Worm (Caenorhabditis elegans): Measurements from ENCODE around the gene dsl-4.

The dsl-4 gene

ce11 chrX:14127291-14127922 is 37.2 kb downstream of the dsl-4 start, which contains the start of gene F28H6.4 (continued):
- TF ChIP-seq pax-3 (tag; optimal IDR thresholded peaks at IDR 0.05) = no peak
- no peak for TF ChIP-seq sptf-1 (tag; optimal IDR thresholded peaks at IDR 0.05)
- no peak for TF ChIP-seq fkh-10 (GFP tag; optimal IDR thresholded peaks at IDR 0.05)
- TF ChIP-seq vab-15 (tag; optimal IDR thresholded peaks at IDR 0.05) = no peak
- TF ChIP-seq F16B12.6 (tag; optimal IDR thresholded peaks at IDR 0.05) = no peak
- TF ChIP-seq swsn-7 (tag; optimal IDR thresholded peaks at IDR 0.05) = peak; percentile 9
- no peak for TF ChIP-seq ces-1 (GFP tag; optimal IDR thresholded peaks at IDR 0.05)
- peak; percentile 2 for TF ChIP-seq tbx-2 (tag; optimal IDR thresholded peaks at IDR 0.05)
- no peak for TF ChIP-seq zag-1 (tag; optimal IDR thresholded peaks at IDR 0.05)
- no peak for TF ChIP-seq ceh-90 (tag; optimal IDR thresholded peaks at IDR 0.05)
- TF ChIP-seq snu-23 (GFP tag; optimal IDR thresholded peaks at IDR 0.05) = peak; percentile 49
- TF ChIP-seq sup-37 (GFP tag; optimal IDR thresholded peaks at IDR 0.05) = no peak
- TF ChIP-seq unc-30 (tag; optimal IDR thresholded peaks at IDR 0.05) = no peak
- no peak for TF ChIP-seq irx-1 (tag; optimal IDR thresholded peaks at IDR 0.05)
- no peak for TF ChIP-seq pqm-1 (tag; optimal IDR thresholded peaks at IDR 0.05)
- TF ChIP-seq egl-27 (tag; optimal IDR thresholded peaks at IDR 0.05) = no peak
- peak; percentile 2 for TF ChIP-seq blmp-1 (tag; optimal IDR thresholded peaks at IDR 0.05)
- TF ChIP-seq lin-35 (GFP tag; optimal IDR thresholded peaks at IDR 0.05) = peak in 1 of 2 experiments; percentile 22
- TF ChIP-seq mef-2 (tag; optimal IDR thresholded peaks at IDR 0.05) = no peak
- TF ChIP-seq jun-1 (tag; optimal IDR thresholded peaks at IDR 0.05) = no peak
- peak in 2 of 3 experiments; percentile 10 to 20 for TF ChIP-seq dpl-1 (GFP tag; optimal IDR thresholded peaks at IDR 0.05)
- no peak for TF ChIP-seq egl-13 (tag; optimal IDR thresholded peaks at IDR 0.05)
- no peak for TF ChIP-seq hlh-17 (GFP tag; optimal IDR thresholded peaks at IDR 0.05; ENCODE audit: borderline replicate concordance)
- no peak for TF ChIP-seq sox-4 (tag; optimal IDR thresholded peaks at IDR 0.05)
- peak in 1 of 3 experiments; percentile 25 for TF ChIP-seq ceh-82 (tag; optimal IDR thresholded peaks at IDR 0.05)
- no peak for TF ChIP-seq hpl-2 (GFP tag; optimal IDR thresholded peaks at IDR 0.05)
- TF ChIP-seq aha-1 (tag; optimal IDR thresholded peaks at IDR 0.05) = no peak
- TF ChIP-seq pag-3 (tag; optimal IDR thresholded peaks at IDR 0.05; ENCODE audit: borderline replicate concordance, insufficient read depth) = no peak
- peak; percentile 8 for TF ChIP-seq skn-1 (tag; optimal IDR thresholded peaks at IDR 0.05)
- no peak for TF ChIP-seq nhr-11 (tag; optimal IDR thresholded peaks at IDR 0.05)
- no peak for TF ChIP-seq nhr-28 (tag; optimal IDR thresholded peaks at IDR 0.05)
- TF ChIP-seq ceh-8 (GFP tag; optimal IDR thresholded peaks at IDR 0.05) = no peak
- peak; percentile 4 for TF ChIP-seq lin-13 (GFP tag; optimal IDR thresholded peaks at IDR 0.05)
- TF ChIP-seq mab-9 (GFP tag; IDR thresholded peaks at IDR 0.05) = no peak
- TF ChIP-seq hlh-4 (tag; optimal IDR thresholded peaks at IDR 0.05) = no peak
- TF ChIP-seq zip-4 (GFP tag; optimal IDR thresholded peaks at IDR 0.05) = no peak
- TF ChIP-seq fos-1 (tag; optimal IDR thresholded peaks at IDR 0.05) = no peak
- no peak for TF ChIP-seq nhr-85 (tag)
- no peak for TF ChIP-seq C04F5.9 (tag; optimal IDR thresholded peaks at IDR 0.05)
- no peak for TF ChIP-seq mdl-1 (tag; optimal IDR thresholded peaks at IDR 0.05)
- TF ChIP-seq lin-39 (tag; optimal IDR thresholded peaks at IDR 0.05) = no peak
- TF ChIP-seq snpc-4 (tag; optimal IDR thresholded peaks at IDR 0.05) = no peak
- TF ChIP-seq ama-1 (optimal IDR thresholded peaks at IDR 0.05) = no peak
- no peak for TF ChIP-seq nhr-12 (tag; optimal IDR thresholded peaks at IDR 0.05)
- no peak for TF ChIP-seq nhr-90 (tag; optimal IDR thresholded peaks at IDR 0.05; ENCODE audit: poor library complexity)
- TF ChIP-seq Y116A8C.19 (tag; optimal IDR thresholded peaks at IDR 0.05; ENCODE audit: borderline replicate concordance) = no peak
- no peak for TF ChIP-seq nhr-237 (tag; optimal IDR thresholded peaks at IDR 0.05)
- no peak for TF ChIP-seq nhr-77 (tag; optimal IDR thresholded peaks at IDR 0.05)
